Worm (Caenorhabditis elegans) whole organism, L4/young adult: ENCODE measurements around the gene srz-62.

Experiments used
- W03F9.2 ChIP-seq: fragments of 150-350 bp; optimal IDR thresholded peaks from 2 replicates; lab custom pipeline; 2014; ENCODE audit warnings: missing biosample characterization, missing genetic modification characterization
- him-1 ChIP-seq: sonication (generic microtip); optimal IDR thresholded peaks from 2 replicates; lab custom pipeline; 2016; ENCODE audit warnings: missing genotype, missing genetic modification reagents, missing genetic modification characterization, missing compliant biosample characterization

DNA sequence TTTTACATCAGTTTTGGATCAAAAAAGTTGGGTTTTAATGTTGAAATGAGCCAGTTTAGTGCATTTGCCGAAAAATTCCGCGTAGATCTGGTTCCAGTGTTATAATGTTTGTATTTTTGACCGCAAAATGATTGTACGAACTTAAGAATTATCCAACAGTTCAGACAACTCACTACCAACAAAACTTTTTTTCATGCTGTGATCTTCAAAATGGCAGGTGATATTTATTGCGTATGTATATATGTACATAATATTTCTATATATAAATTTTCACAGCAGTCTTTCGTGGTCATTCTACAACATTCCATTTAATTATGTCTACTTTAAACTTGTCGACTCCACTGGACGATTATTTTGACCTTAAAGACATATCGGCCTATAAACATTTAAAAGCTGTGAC, 15.0 kb downstream of the srz-62 start, which contains the start of gene srz-20:
- TF ChIP-seq W03F9.2 (tag; lab: Kevin White, UChicago) (no peak), him-1 (tag; lab: Kevin White, UChicago) (no peak)
